Fruit fly (Drosophila melanogaster) whole organism, embryonic: ENCODE measurements around the gene Gr64b.

ENCODE experiments used
- Bgb ChIP-seq: fragments of 200-800 bp; sonication (Bioruptor generic); IDR thresholded peaks from 2 replicates; pipeline ENCODE4 v1.3.6; 2022; ENCODE audit warnings: missing biosample characterization, missing genetic modification characterization; ENCODE audit not compliant: partially characterized antibody
- CG10147 ChIP-seq: fragments of 200-800 bp; sonication (Bioruptor generic); optimal IDR thresholded peaks from 2 replicates; lab custom pipeline; 2019; ENCODE audit warnings: missing biosample characterization, mild to moderate bottlenecking, missing genetic modification characterization, moderate library complexity
- CG10267 ChIP-seq: fragments of 200-800 bp; sonication (Bioruptor generic); optimal IDR thresholded peaks from 2 replicates; lab custom pipeline; 2018; ENCODE audit warnings: missing biosample characterization, mild to moderate bottlenecking, missing genetic modification characterization, moderate library complexity
- CG10959 ChIP-seq: fragments of 200-800 bp; sonication (Bioruptor generic); IDR thresholded peaks from 2 replicates; pipeline ENCODE4 v1.3.6; 2022; ENCODE audit warnings: missing biosample characterization, missing genetic modification characterization
- CG11085 ChIP-seq: fragments of 200-800 bp; sonication (Bioruptor generic); IDR thresholded peaks from 2 replicates; pipeline ENCODE4 v1.3.6; 2022; ENCODE audit warnings: missing biosample characterization, missing genetic modification characterization
- CG11093 ChIP-seq: fragments of 200-800 bp; sonication (Bioruptor generic); IDR thresholded peaks from 3 replicates; pipeline ENCODE4 v1.3.6; 2022; ENCODE audit warnings: missing biosample characterization, missing genetic modification characterization
- CG12219 ChIP-seq: fragments of 200-800 bp; sonication (Bioruptor generic); optimal IDR thresholded peaks from 3 replicates; lab custom pipeline; 2018; ENCODE audit warnings: missing biosample characterization, mild to moderate bottlenecking, missing genetic modification characterization
- CG12391 ChIP-seq: fragments of 200-800 bp; sonication (Bioruptor generic); optimal IDR thresholded peaks from 3 replicates; lab custom pipeline; 2018; ENCODE audit warnings: missing biosample characterization, mild to moderate bottlenecking, missing genetic modification characterization, moderate library complexity
- CG12942 ChIP-seq: fragments of 200-800 bp; sonication (Bioruptor generic); optimal IDR thresholded peaks from 3 replicates; lab custom pipeline; 2016; ENCODE audit warnings: missing biosample characterization, missing genetic modification characterization
- CG14860 ChIP-seq: fragments of 200-800 bp; sonication (Bioruptor generic); IDR thresholded peaks from 3 replicates; pipeline ENCODE4 v1.3.6; 2022; ENCODE audit warnings: missing biosample characterization, missing genetic modification characterization; ENCODE audit not compliant: partially characterized antibody
- CG17186 ChIP-seq: fragments of 200-800 bp; sonication (Bioruptor generic); optimal IDR thresholded peaks from 3 replicates; lab custom pipeline; 2017; ENCODE audit warnings: missing biosample characterization, missing genetic modification reagents, missing genetic modification characterization
- CG1832 ChIP-seq: fragments of 200-800 bp; sonication (Bioruptor generic); optimal IDR thresholded peaks from 2 replicates; lab custom pipeline; 2017; ENCODE audit warnings: missing biosample characterization, mild to moderate bottlenecking, missing genetic modification characterization, inconsistent platforms
- CG2129 ChIP-seq: fragments of 200-800 bp; sonication (Bioruptor generic); IDR thresholded peaks from 2 replicates; pipeline ENCODE4 v1.3.6; 2022; ENCODE audit warnings: missing biosample characterization, missing genetic modification characterization; ENCODE audit not compliant: partially characterized antibody
- CG3281 ChIP-seq: fragments of 200-800 bp; sonication (Bioruptor generic); optimal IDR thresholded peaks from 3 replicates; lab custom pipeline; 2017; ENCODE audit warnings: missing biosample characterization, mild to moderate bottlenecking, missing genetic modification characterization
- CG42726 ChIP-seq: fragments of 200-800 bp; sonication (Bioruptor generic); IDR thresholded peaks from 2 replicates; pipeline ENCODE4 v1.3.6; 2022; ENCODE audit warnings: missing biosample characterization, missing genetic modification characterization; ENCODE audit not compliant: partially characterized antibody
- CG4328 ChIP-seq: fragments of 200-800 bp; sonication (Bioruptor generic); optimal IDR thresholded peaks from 3 replicates; lab custom pipeline; 2017; ENCODE audit warnings: missing biosample characterization, missing genetic modification reagents, missing genetic modification characterization
- CG4707 ChIP-seq: fragments of 200-800 bp; sonication (Bioruptor generic); optimal IDR thresholded peaks from 2 replicates; lab custom pipeline; 2018; ENCODE audit warnings: missing biosample characterization, mild to moderate bottlenecking, missing genetic modification characterization, moderate library complexity
- CG4730 ChIP-seq: fragments of 200-800 bp; sonication (Bioruptor generic); IDR thresholded peaks from 2 replicates; pipeline ENCODE4 v1.3.6; 2022; ENCODE audit warnings: missing biosample characterization, missing genetic modification characterization
- CG6813 ChIP-seq: fragments of 200-800 bp; sonication (Bioruptor generic); optimal IDR thresholded peaks from 2 replicates; lab custom pipeline; 2017; ENCODE audit warnings: missing biosample characterization, missing genetic modification characterization, mild to moderate bottlenecking, moderate library complexity, missing genetic modification reagents
- CG7357 ChIP-seq: fragments of 200-800 bp; sonication (Bioruptor generic); IDR thresholded peaks from 3 replicates; pipeline ENCODE4 v1.3.6; 2022; ENCODE audit warnings: missing biosample characterization, missing genetic modification characterization
- CG9817 ChIP-seq: fragments of 200-800 bp; sonication (Bioruptor generic); optimal IDR thresholded peaks from 2 replicates; lab custom pipeline; 2018; ENCODE audit warnings: missing biosample characterization, mild to moderate bottlenecking, missing genetic modification characterization, moderate library complexity
- Dad ChIP-seq: fragments of 200-800 bp; sonication (Bioruptor generic); optimal IDR thresholded peaks from 3 replicates; lab custom pipeline; 2016; ENCODE audit warnings: missing biosample characterization, missing genetic modification characterization
- Doc3 ChIP-seq: fragments of 200-800 bp; sonication (Bioruptor generic); IDR thresholded peaks from 3 replicates; pipeline ENCODE4 v1.3.6; 2022; ENCODE audit warnings: missing biosample characterization, missing genetic modification characterization; ENCODE audit not compliant: partially characterized antibody
- Elba2 ChIP-seq: fragments of 200-800 bp; sonication (Bioruptor generic); optimal IDR thresholded peaks from 3 replicates; lab custom pipeline; 2016; ENCODE audit warnings: missing biosample characterization, missing genetic modification characterization
- H15 ChIP-seq: fragments of 200-800 bp; sonication (Bioruptor generic); IDR thresholded peaks from 3 replicates; pipeline ENCODE4 v1.3.6; 2022; ENCODE audit warnings: missing biosample characterization, missing genetic modification characterization
- H2.0 ChIP-seq: fragments of 200-800 bp; sonication (Bioruptor generic); IDR thresholded peaks from 2 replicates; pipeline ENCODE4 v1.3.6; 2022; ENCODE audit warnings: missing biosample characterization, missing genetic modification characterization
- HHEX ChIP-seq: fragments of 200-800 bp; sonication (Bioruptor generic); optimal IDR thresholded peaks from 3 replicates; lab custom pipeline; 2017; ENCODE audit warnings: missing biosample characterization, mild to moderate bottlenecking, missing genetic modification characterization, missing genetic modification reagents
- Hr39 ChIP-seq: fragments of >200 bp; optimal IDR thresholded peaks from 2 replicates; lab custom pipeline; 2017
- Neu2 ChIP-seq: fragments of 200-800 bp; sonication (Bioruptor generic); optimal IDR thresholded peaks from 3 replicates; lab custom pipeline; 2016; ENCODE audit warnings: missing biosample characterization, missing genetic modification characterization, borderline replicate concordance
- Ptx1 ChIP-seq: fragments of 200-800 bp; sonication (Bioruptor generic); IDR thresholded peaks from 2 replicates; pipeline ENCODE4 v1.3.6; 2022; ENCODE audit warnings: missing biosample characterization, missing genetic modification characterization
- ase ChIP-seq: fragments of 200-800 bp; sonication (Bioruptor generic); IDR thresholded peaks from 3 replicates; pipeline ENCODE4 v1.3.6; 2022; ENCODE audit warnings: missing biosample characterization, missing genetic modification characterization
- bab2 ChIP-seq: fragments of 200-800 bp; sonication (Bioruptor generic); optimal IDR thresholded peaks from 2 replicates; lab custom pipeline; 2016; ENCODE audit warnings: missing biosample characterization, missing genetic modification characterization
- crc ChIP-seq: fragments of 200-800 bp; sonication (Bioruptor generic); optimal IDR thresholded peaks from 2 replicates; lab custom pipeline; 2016; ENCODE audit warnings: missing biosample characterization, missing genetic modification characterization
- danr ChIP-seq: fragments of 200-800 bp; sonication (Bioruptor generic); IDR thresholded peaks from 2 replicates; pipeline ENCODE4 v1.3.6; 2022; ENCODE audit warnings: missing biosample characterization, missing genetic modification characterization
- fd3F ChIP-seq: fragments of 200-800 bp; sonication (Bioruptor generic); optimal IDR thresholded peaks from 2 replicates; lab custom pipeline; 2018; ENCODE audit warnings: missing biosample characterization, mild to moderate bottlenecking, missing genetic modification characterization, moderate library complexity
- fd96Cb ChIP-seq: fragments of 200-800 bp; sonication (Bioruptor generic); optimal IDR thresholded peaks from 2 replicates; lab custom pipeline; 2018; ENCODE audit warnings: missing biosample characterization, mild to moderate bottlenecking, missing genetic modification characterization, moderate library complexity
- fru ChIP-seq: fragments of >200 bp; optimal IDR thresholded peaks from 2 replicates; lab custom pipeline; 2017
- ftz-f1 ChIP-seq: fragments of 200-800 bp; sonication (Bioruptor generic); optimal IDR thresholded peaks from 2 replicates; lab custom pipeline; 2016; ENCODE audit warnings: missing biosample characterization, missing genetic modification characterization
- gsb ChIP-seq: fragments of 200-800 bp; sonication (Bioruptor generic); IDR thresholded peaks from 2 replicates; pipeline ENCODE4 v1.3.6; 2022; ENCODE audit warnings: missing biosample characterization, missing genetic modification characterization
- ham ChIP-seq: fragments of 200-800 bp; sonication (Bioruptor generic); IDR thresholded peaks from 2 replicates; pipeline ENCODE4 v1.3.6; 2022; ENCODE audit warnings: missing biosample characterization, missing genetic modification characterization
- insv ChIP-seq, 2 experiments: fragments of 200-800 bp; sonication (Bioruptor generic); optimal IDR thresholded peaks; 3 replicates each; lab custom pipeline; 2016 to 2018; ENCODE audit warnings: missing biosample characterization in 2 of 2, missing genetic modification characterization in 2 of 2
- lab ChIP-seq: fragments of 200-800 bp; sonication (Bioruptor generic); optimal IDR thresholded peaks from 3 replicates; lab custom pipeline; 2017; ENCODE audit warnings: missing biosample characterization, missing genetic modification characterization, mild to moderate bottlenecking, moderate library complexity, missing genetic modification reagents
- mld ChIP-seq: fragments of 200-800 bp; sonication (Bioruptor generic); IDR thresholded peaks from 3 replicates; pipeline ENCODE4 v1.3.6; 2022; ENCODE audit warnings: missing biosample characterization, missing genetic modification characterization; ENCODE audit not compliant: partially characterized antibody
- onecut ChIP-seq: fragments of 200-800 bp; sonication (Bioruptor generic); IDR thresholded peaks from 2 replicates; pipeline ENCODE4 v1.3.6; 2022; ENCODE audit warnings: missing biosample characterization, missing genetic modification characterization
- otp ChIP-seq: fragments of 200-800 bp; sonication (Bioruptor generic); IDR thresholded peaks from 3 replicates; pipeline ENCODE4, ENCODE4 v1.3.6; 2022; ENCODE audit warnings: missing biosample characterization, missing genetic modification characterization
- row ChIP-seq: fragments of 200-800 bp; sonication (Bioruptor generic); IDR thresholded peaks from 3 replicates; pipeline ENCODE4 v1.3.6; 2022; ENCODE audit warnings: missing biosample characterization, missing genetic modification characterization
- seq ChIP-seq: fragments of 200-800 bp; sonication (Bioruptor generic); IDR thresholded peaks from 2 replicates; pipeline ENCODE4 v1.3.6; 2022; ENCODE audit warnings: missing biosample characterization, missing genetic modification characterization
- slp2 ChIP-seq: fragments of 200-800 bp; sonication (Bioruptor generic); optimal IDR thresholded peaks from 2 replicates; lab custom pipeline; 2016; ENCODE audit warnings: missing biosample characterization, missing genetic modification characterization
- tll ChIP-seq, 2 experiments: fragments of 200-800 bp in 1 of 2; fragments of >200 bp in 1 of 2; sonication (Bioruptor generic) in 1 of 2; optimal IDR thresholded peaks; 2 replicates each; lab custom pipeline; 2017 to 2019; ENCODE audit warnings: missing biosample characterization in 2 of 2, missing genetic modification characterization in 2 of 2, mild to moderate bottlenecking in 1 of 2, moderate library complexity in 1 of 2
- toy ChIP-seq: fragments of 200-800 bp; sonication (Bioruptor generic); IDR thresholded peaks from 2 replicates; pipeline ENCODE4 v1.3.6; 2022; ENCODE audit warnings: missing biosample characterization, missing genetic modification characterization
- wek ChIP-seq: fragments of 200-800 bp; sonication (Bioruptor generic); optimal IDR thresholded peaks from 3 replicates; lab custom pipeline; 2018; ENCODE audit warnings: missing biosample characterization, mild to moderate bottlenecking, missing genetic modification characterization, moderate library complexity

The Gr64b gene

DNA sequence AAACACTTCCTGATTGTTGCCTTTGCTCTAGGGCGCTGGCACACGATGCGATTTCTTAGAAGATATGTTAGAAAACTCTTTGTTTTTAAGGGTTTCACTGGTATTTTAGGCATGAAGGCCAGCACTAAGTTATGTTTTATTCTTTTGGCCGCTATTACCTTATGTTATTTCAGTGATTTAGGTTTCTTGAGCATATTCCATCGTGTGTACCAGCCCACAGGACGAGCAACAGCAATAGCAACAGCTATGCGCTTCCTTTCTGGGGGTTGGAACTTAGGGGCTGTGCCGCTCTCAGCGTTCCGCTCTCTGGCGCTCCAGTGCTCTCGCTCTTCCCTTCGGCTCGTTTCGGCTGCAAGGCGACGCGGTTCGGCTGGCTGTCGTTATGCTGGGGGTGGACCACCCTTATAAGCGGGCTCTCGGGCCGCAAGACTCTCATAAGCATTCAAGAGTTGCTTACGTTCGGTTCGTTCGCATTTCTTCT lies 44.9 kb upstream of the Gr64b start, which contains the start of gene scrt (continued):
- TF ChIP-seq fd96Cb (tag; lab: Kevin White, UChicago) = peak; percentile 25
- no peak for TF ChIP-seq toy (GFP tag; lab: Robert Waterston, UW)
- TF ChIP-seq CG12219 = peak; percentile 28
- peak in 1 of 2 experiments; percentile 50 for TF ChIP-seq tll (GFP tag; optimal IDR thresholded peaks at IDR 0.05; lab: Kevin White, UChicago)
- peak; percentile 73 for TF ChIP-seq seq (GFP tag; lab: Robert Waterston, UW)
- TF ChIP-seq H15 (GFP tag; lab: Robert Waterston, UW) = 0 out of 3 replicates have a peak, but pooled peaks have one; percentile 47
- TF ChIP-seq HHEX (GFP tag; lab: Kevin White, UChicago) = no peak
- peak; percentile 37 for TF ChIP-seq CG10147 (GFP tag; lab: Kevin White, UChicago)
- no peak for TF ChIP-seq insv (GFP tag; optimal IDR thresholded peaks at IDR 0.05; lab: Kevin White, UChicago)
- TF ChIP-seq fd3F (GFP tag; lab: Kevin White, UChicago) = no peak
- no peak for TF ChIP-seq CG6813 (GFP tag; lab: Kevin White, UChicago)
- TF ChIP-seq CG4707 (GFP tag; lab: Kevin White, UChicago) = no peak
- TF ChIP-seq Hr39 (lab: Kevin White, UChicago) = no peak
- TF ChIP-seq CG14860 (GFP tag; lab: Robert Waterston, UW) = no peak; the same call in 2 of the 3 replicates
- peak; percentile 11 for TF ChIP-seq CG9817
- 0 out of 3 replicates have a peak, but pooled peaks have one; percentile 29 for TF ChIP-seq ase (GFP tag; lab: Robert Waterston, UW)
- peak; percentile 61 for TF ChIP-seq onecut (GFP tag; lab: Robert Waterston, UW)
- no peak for TF ChIP-seq CG11093 (GFP tag; lab: Robert Waterston, UW)
- TF ChIP-seq bab2 = peak; percentile 5
- 0 out of 2 replicates have a peak, but pooled peaks have one; percentile 17 for TF ChIP-seq H2.0 (GFP tag; lab: Robert Waterston, UW)
- no peak for TF ChIP-seq CG4730
- no peak for TF ChIP-seq fru (lab: Kevin White, UChicago)
- peak; percentile 59 for TF ChIP-seq CG10959
- no peak for TF ChIP-seq wek
- no peak for TF ChIP-seq crc
- no peak for TF ChIP-seq CG12942 (GFP tag; lab: Kevin White, UChicago)
- no peak for TF ChIP-seq Ptx1 (GFP tag; lab: Robert Waterston, UW)
- TF ChIP-seq Dad (GFP tag; lab: Kevin White, UChicago) = peak; percentile 39
- no peak for TF ChIP-seq CG17186
- peak; percentile 72 for TF ChIP-seq CG12391 (tag; lab: Kevin White, UChicago)
- TF ChIP-seq CG10267 (tag; lab: Kevin White, UChicago) = peak; percentile 59
- TF ChIP-seq CG11085 = no peak
- peak; percentile 84 for TF ChIP-seq row (GFP tag; lab: Robert Waterston, UW)
- no peak for TF ChIP-seq ham (GFP tag; lab: Robert Waterston, UW)
- TF ChIP-seq CG42726 = no peak
- no peak for TF ChIP-seq mld (GFP tag; lab: Robert Waterston, UW)
- TF ChIP-seq CG4328 = no peak
- TF ChIP-seq danr (GFP tag; lab: Robert Waterston, UW) = no peak
- TF ChIP-seq Elba2 (GFP tag; lab: Kevin White, UChicago) = no peak
- no peak for TF ChIP-seq CG2129 (GFP tag; lab: Robert Waterston, UW)
- no peak for TF ChIP-seq CG1832
- no peak for TF ChIP-seq Neu2
- no peak for TF ChIP-seq slp2 (GFP tag; lab: Kevin White, UChicago)
- TF ChIP-seq lab (GFP tag; lab: Kevin White, UChicago) = peak; percentile 45
- no peak for TF ChIP-seq CG7357 (GFP tag; lab: Robert Waterston, UW)
- TF ChIP-seq gsb (GFP tag; lab: Robert Waterston, UW) = no peak
- TF ChIP-seq CG3281 (GFP tag; lab: Kevin White, UChicago) = no peak
- no peak for TF ChIP-seq ftz-f1 (GFP tag; lab: Kevin White, UChicago)
- no peak for TF ChIP-seq otp
- no peak for TF ChIP-seq Doc3
- TF ChIP-seq Bgb = no peak
